Fruit fly (Drosophila melanogaster): ENCODE results near the gene Gba1b.

Gba1b gene

DNA sequence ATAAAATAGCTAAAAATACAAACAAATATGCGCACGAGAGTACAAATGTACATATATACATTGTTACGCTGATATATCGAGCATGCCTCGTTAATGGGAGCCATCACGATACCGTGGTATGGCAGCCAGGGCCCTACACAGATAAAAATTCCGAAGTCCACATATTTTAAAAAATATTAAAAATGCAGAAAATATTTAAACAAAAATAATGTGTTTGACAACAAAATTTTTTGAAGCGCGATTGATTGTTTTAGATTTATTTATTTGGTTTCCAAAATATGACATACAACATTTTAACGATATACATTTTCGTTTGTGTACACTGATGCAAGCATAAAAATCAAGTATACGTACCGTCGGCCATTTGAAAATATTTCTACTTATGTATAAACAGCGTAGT lies 22.1 kb downstream of the Gba1b start (continued):
- TF ChIP-seq ssp (GFP tag; IDR thresholded peaks at IDR 0.05) (peak; percentile 54), zfh1 (GFP tag; IDR thresholded peaks at IDR 0.05) (peak; percentile 73; the same call in 1 of the 3 replicates), Tbp (GFP tag; optimal IDR thresholded peaks at IDR 0.05) (no peak), ATbp (GFP tag; optimal IDR thresholded peaks at IDR 0.05) (peak; percentile 46), Hr51 (GFP tag; optimal IDR thresholded peaks at IDR 0.05) (peak; percentile 45 to 86), Ada2b (GFP tag; IDR thresholded peaks at IDR 0.05) (peak; percentile 85), unc-4 (GFP tag; IDR thresholded peaks at IDR 0.05; ENCODE audit: partially characterized antibody) (no peak), jigr1 (GFP tag; IDR thresholded peaks at IDR 0.05) (peak; percentile 60; the same call in 1 of the 3 replicates), CG10565 (GFP tag; optimal IDR thresholded peaks at IDR 0.05) (no peak), CG6254 (GFP tag; optimal IDR thresholded peaks at IDR 0.05) (no peak), chinmo (GFP tag; IDR thresholded peaks at IDR 0.05; ENCODE audit: partially characterized antibody) (0 out of 4 replicates have a peak, but pooled peaks have one; percentile 36), MBD-R2 (GFP tag; IDR thresholded peaks at IDR 0.05) (peak; percentile 58; the same call in 1 of the 2 replicates), Atf6 (GFP tag; IDR thresholded peaks at IDR 0.05) (peak; percentile 91), dmrt99B (tag; optimal IDR thresholded peaks at IDR 0.05) (peak; percentile 84), gcm2 (GFP tag; optimal IDR thresholded peaks at IDR 0.05) (peak; percentile 54), Vsx1 (GFP tag; optimal IDR thresholded peaks at IDR 0.05) (peak; percentile 35), CG10267 (tag; optimal IDR thresholded peaks at IDR 0.05) (peak; percentile 63), Bteb2 (GFP tag; optimal IDR thresholded peaks at IDR 0.05) (peak; percentile 75), Ets65A (GFP tag) (peak; percentile 76), cas (GFP tag; IDR thresholded peaks at IDR 0.05) (peak; percentile 77), CG14710 (tag; optimal IDR thresholded peaks at IDR 0.05) (peak; percentile 35), CG5953 (GFP tag; IDR thresholded peaks at IDR 0.05) (no peak; the same call in 1 of the 2 replicates), CG7839 (tag; optimal IDR thresholded peaks at IDR 0.05) (peak; percentile 85), Atf-2 (GFP tag; optimal IDR thresholded peaks at IDR 0.05) (peak; percentile 29), H2.0 (GFP tag; IDR thresholded peaks at IDR 0.05) (peak; percentile 80), lmd (GFP tag; IDR thresholded peaks at IDR 0.05) (peak; percentile 79), wor (GFP tag; IDR thresholded peaks at IDR 0.05) (0 out of 2 replicates have a peak, but pooled peaks have one; percentile 34), Chrac-16 (GFP tag; optimal IDR thresholded peaks at IDR 0.05) (peak; percentile 56), insv (GFP tag; optimal IDR thresholded peaks at IDR 0.05) (no peak), CG1603 (tag; optimal IDR thresholded peaks at IDR 0.05) (peak; percentile 51), CG33557 (GFP tag; optimal IDR thresholded peaks at IDR 0.05) (no peak), btn (GFP tag; optimal IDR thresholded peaks at IDR 0.05) (peak; percentile 1), Deaf1 (tag; optimal IDR thresholded peaks at IDR 0.05) (peak; percentile 63), pb (GFP tag; optimal IDR thresholded peaks at IDR 0.05) (no peak), trh (GFP tag; optimal IDR thresholded peaks at IDR 0.05) (no peak), luna (GFP tag; optimal IDR thresholded peaks at IDR 0.05) (peak; percentile 1), sna (GFP tag; IDR thresholded peaks at IDR 0.05; ENCODE audit: partially characterized antibody) (no peak), bigmax (GFP tag; optimal IDR thresholded peaks at IDR 0.05) (no peak), phol (tag; optimal IDR thresholded peaks at IDR 0.05) (peak; percentile 69), vvl (GFP tag; IDR thresholded peaks at IDR 0.05) (peak; percentile 88), CG11723 (GFP tag; optimal IDR thresholded peaks at IDR 0.05) (peak; percentile 36), sens-2 (GFP tag; IDR thresholded peaks at IDR 0.05) (no peak), fru (optimal IDR thresholded peaks at IDR 0.05) (no peak), CG7987 (GFP tag; optimal IDR thresholded peaks at IDR 0.05) (peak; percentile 74), CG11695 (GFP tag; IDR thresholded peaks at IDR 0.05) (peak; percentile 86), amos (GFP tag; IDR thresholded peaks at IDR 0.05; ENCODE audit: partially characterized antibody) (no peak), bab2 (GFP tag; optimal IDR thresholded peaks at IDR 0.05) (peak; percentile 80), cato (GFP tag; optimal IDR thresholded peaks at IDR 0.05; ENCODE audit: borderline replicate concordance) (peak; percentile 23), Atf3 (GFP tag; optimal IDR thresholded peaks at IDR 0.05) (no peak), CG17186 (GFP tag; optimal IDR thresholded peaks at IDR 0.05) (no peak), CG14441 (GFP tag; IDR thresholded peaks at IDR 0.05) (peak; percentile 79)
